Worm (Caenorhabditis elegans): ENCODE data around the gene tbx-36.

tbx-36 gene

ce11 chrIV:11961485-11962255 is 11.3 kb downstream of the tbx-36 start, which contains the start of gene ZK829.7 (continued):
- TF ChIP-seq lin-14 (GFP tag; optimal IDR thresholded peaks at IDR 0.05) (peak; percentile 81), nhr-28 (tag; optimal IDR thresholded peaks at IDR 0.05) (no peak), egl-13 (tag; optimal IDR thresholded peaks at IDR 0.05) (peak; percentile 47), nhr-47 (tag; optimal IDR thresholded peaks at IDR 0.05) (peak; percentile 90), nhr-19 (GFP tag; conservative IDR thresholded peaks at IDR 0.05) (peak; percentile 83), lin-15B (tag; optimal IDR thresholded peaks at IDR 0.05) (peak; percentile 36), aha-1 (tag; optimal IDR thresholded peaks at IDR 0.05) (no peak), tbx-2 (tag; optimal IDR thresholded peaks at IDR 0.05) (peak; percentile 83), nhr-84 (tag; optimal IDR thresholded peaks at IDR 0.05) (no peak), lin-39 (tag; optimal IDR thresholded peaks at IDR 0.05) (peak; percentile 66), pqm-1 (tag; optimal IDR thresholded peaks at IDR 0.05) (no peak), nhr-71 (tag; optimal IDR thresholded peaks at IDR 0.05) (peak; percentile 91), hlh-4 (tag; optimal IDR thresholded peaks at IDR 0.05) (no peak), nhr-77 (tag; optimal IDR thresholded peaks at IDR 0.05) (peak; percentile 61), elt-3 (tag; optimal IDR thresholded peaks at IDR 0.05) (peak in 3 of 6 experiments; percentile 8 to 61 (median 42)), C04F5.9 (tag; optimal IDR thresholded peaks at IDR 0.05) (peak; percentile 56), ets-5 (GFP tag; IDR thresholded peaks at IDR 0.05) (no peak), mef-2 (tag; optimal IDR thresholded peaks at IDR 0.05) (no peak), sup-37 (GFP tag; optimal IDR thresholded peaks at IDR 0.05) (peak; percentile 33), nhr-90 (tag; optimal IDR thresholded peaks at IDR 0.05; ENCODE audit: poor library complexity) (peak; percentile 88), efl-1 (optimal IDR thresholded peaks at IDR 0.05) (peak; percentile 90 to 97), efl-1 (GFP tag; optimal IDR thresholded peaks at IDR 0.05 in 1 of 2) (peak; percentile 92 to 100), jun-1 (tag; optimal IDR thresholded peaks at IDR 0.05) (peak; percentile 61), blmp-1 (tag; optimal IDR thresholded peaks at IDR 0.05) (peak; percentile 70), ceh-82 (tag; optimal IDR thresholded peaks at IDR 0.05) (peak; percentile 65 to 75 (median 70)), C34B4.2 (tag; optimal IDR thresholded peaks at IDR 0.05) (no peak), sox-4 (tag; optimal IDR thresholded peaks at IDR 0.05) (peak; percentile 59), irx-1 (tag; optimal IDR thresholded peaks at IDR 0.05) (peak; percentile 79), lin-35 (GFP tag; optimal IDR thresholded peaks at IDR 0.05) (peak; percentile 92 to 96), nhr-85 (tag) (peak; percentile 95), Y116A8C.19 (tag; optimal IDR thresholded peaks at IDR 0.05; ENCODE audit: borderline replicate concordance) (no peak), hpl-2 (GFP tag; optimal IDR thresholded peaks at IDR 0.05) (no peak), nhr-237 (tag; optimal IDR thresholded peaks at IDR 0.05) (peak; percentile 26), zip-4 (GFP tag; optimal IDR thresholded peaks at IDR 0.05) (peak; percentile 45), vab-15 (tag; optimal IDR thresholded peaks at IDR 0.05) (no peak), fos-1 (tag; optimal IDR thresholded peaks at IDR 0.05) (peak; percentile 67), ztf-4 (tag; optimal IDR thresholded peaks at IDR 0.05) (peak; percentile 59), efl-3 (GFP tag; optimal IDR thresholded peaks at IDR 0.05) (no peak), dsc-1 (tag; optimal IDR thresholded peaks at IDR 0.05) (peak; percentile 84), nhr-76 (tag; optimal IDR thresholded peaks at IDR 0.05) (no peak)

- TF ChIP-seq C16A3.4 (tag; optimal IDR thresholded peaks at IDR 0.05) (no peak), elt-2 (tag; optimal IDR thresholded peaks at IDR 0.05) (no peak), tbx-2 (tag; optimal IDR thresholded peaks at IDR 0.05) (no peak), nhr-11 (tag; optimal IDR thresholded peaks at IDR 0.05) (peak; percentile 1), fkh-8 (tag; optimal IDR thresholded peaks at IDR 0.05) (peak; percentile 21)
These were observed 15.0 kb downstream of the tbx-36 start, which contains the start of gene srj-1 for ce11 chrIV:11965327-11965726. Gene srj-1 (minus strand): TSS chrIV:11965427.

Data from whole organism, L1 larva.